Fruit fly (Drosophila melanogaster) whole organism, pupa: Measurements from ENCODE around the gene CG14907.
A peak's percentile ranks its signal among the peaks of the same experiment; 100 is the strongest.

Experiments
- CG10348 ChIP-seq: fragments of 200-800 bp; sonication (Bioruptor generic); IDR thresholded peaks from 2 replicates; pipeline ENCODE4 v1.3.6; 2022; ENCODE audit warnings: missing biosample characterization, missing genetic modification characterization
- CG12605 ChIP-seq: fragments of 200-800 bp; sonication (Bioruptor generic); IDR thresholded peaks from 2 replicates; pipeline ENCODE4 v1.3.6; 2022; ENCODE audit warnings: missing biosample characterization, missing genetic modification characterization
- CG13204 ChIP-seq: fragments of 200-800 bp; sonication (Bioruptor generic); optimal IDR thresholded peaks from 2 replicates; lab custom pipeline; 2018; ENCODE audit warnings: missing biosample characterization, mild to moderate bottlenecking, missing genetic modification characterization, moderate library complexity
- CG14655 ChIP-seq: fragments of 200-800 bp; sonication (Bioruptor generic); optimal IDR thresholded peaks from 3 replicates; lab custom pipeline; 2017; ENCODE audit warnings: mild to moderate bottlenecking, missing biosample characterization, missing genetic modification reagents, missing genetic modification characterization
- CG15710 ChIP-seq: fragments of 200-800 bp; sonication (Bioruptor generic); optimal IDR thresholded peaks from 2 replicates; lab custom pipeline; 2018; ENCODE audit warnings: missing biosample characterization, mild to moderate bottlenecking, missing genetic modification characterization, moderate library complexity
- CG17806 ChIP-seq: fragments of 200-800 bp; sonication (Bioruptor generic); optimal IDR thresholded peaks from 2 replicates; lab custom pipeline; 2018; ENCODE audit warnings: missing biosample characterization, mild to moderate bottlenecking, missing genetic modification characterization, moderate library complexity
- CG32121 ChIP-seq: fragments of 200-800 bp; sonication (Bioruptor generic); IDR thresholded peaks from 2 replicates; pipeline ENCODE4 v1.3.6; 2022; ENCODE audit warnings: missing biosample characterization, missing genetic modification characterization
- CG34367 ChIP-seq: fragments of 200-800 bp; sonication (Bioruptor generic); optimal IDR thresholded peaks from 2 replicates; lab custom pipeline; 2018; ENCODE audit warnings: missing biosample characterization, mild to moderate bottlenecking, missing genetic modification characterization
- CG4496 ChIP-seq: fragments of 200-800 bp; sonication (Bioruptor generic); IDR thresholded peaks from 3 replicates; pipeline ENCODE4 v1.3.6; 2022; ENCODE audit warnings: missing biosample characterization, missing genetic modification characterization
- CG8159 ChIP-seq: fragments of 200-800 bp; sonication (Bioruptor generic); optimal IDR thresholded peaks from 3 replicates; lab custom pipeline; 2018; ENCODE audit warnings: missing biosample characterization, mild to moderate bottlenecking, missing genetic modification characterization, moderate library complexity
- CG8301 ChIP-seq: fragments of 200-800 bp; sonication (Bioruptor generic); optimal IDR thresholded peaks from 2 replicates; lab custom pipeline; 2018; ENCODE audit warnings: missing biosample characterization, mild to moderate bottlenecking, missing genetic modification characterization
- CG9948 ChIP-seq: fragments of 200-800 bp; sonication (Bioruptor generic); optimal IDR thresholded peaks from 2 replicates; lab custom pipeline; 2018; ENCODE audit warnings: missing biosample characterization, mild to moderate bottlenecking, missing genetic modification characterization, moderate library complexity
- D1 ChIP-seq: fragments of 200-800 bp; sonication (Bioruptor generic); optimal IDR thresholded peaks from 2 replicates; lab custom pipeline; 2018; ENCODE audit warnings: missing biosample characterization, mild to moderate bottlenecking, missing genetic modification characterization, moderate library complexity
- EcR ChIP-seq: fragments of 200-800 bp; sonication (Bioruptor generic); optimal IDR thresholded peaks from 3 replicates; lab custom pipeline; 2019; ENCODE audit warnings: missing biosample characterization, missing genetic modification characterization, mild to moderate bottlenecking, moderate library complexity, missing genetic modification reagents
- Ets98B ChIP-seq: fragments of 200-800 bp; sonication (Bioruptor generic); IDR thresholded peaks from 2 replicates; pipeline ENCODE4 v1.3.6; 2022; ENCODE audit warnings: missing biosample characterization, missing genetic modification characterization
- Pif1A ChIP-seq: fragments of 200-800 bp; sonication (Bioruptor generic); optimal IDR thresholded peaks from 3 replicates; lab custom pipeline; 2016; ENCODE audit warnings: missing biosample characterization, missing genetic modification characterization
- Pif1B ChIP-seq: fragments of 200-800 bp; sonication (Bioruptor generic); optimal IDR thresholded peaks from 3 replicates; lab custom pipeline; 2016; ENCODE audit warnings: missing biosample characterization, missing genetic modification characterization
- Snoo ChIP-seq: fragments of 200-800 bp; sonication (Bioruptor generic); optimal IDR thresholded peaks from 3 replicates; lab custom pipeline; 2017; ENCODE audit warnings: missing biosample characterization, mild to moderate bottlenecking, missing genetic modification characterization, inconsistent platforms
- fd96Ca ChIP-seq: fragments of 200-800 bp; sonication (Bioruptor generic); IDR thresholded peaks from 3 replicates; pipeline ENCODE4 v1.3.6; 2022; ENCODE audit warnings: missing biosample characterization, missing genetic modification characterization
- gl ChIP-seq: fragments of 200-800 bp; sonication (Bioruptor generic); optimal IDR thresholded peaks from 2 replicates; lab custom pipeline; 2018; ENCODE audit warnings: missing biosample characterization, mild to moderate bottlenecking, missing genetic modification characterization
- rn ChIP-seq: fragments of 200-800 bp; sonication (Bioruptor generic); IDR thresholded peaks from 2 replicates; pipeline ENCODE4 v1.3.6; 2022; ENCODE audit warnings: missing biosample characterization, missing genetic modification characterization

The CG14907 gene

DNA sequence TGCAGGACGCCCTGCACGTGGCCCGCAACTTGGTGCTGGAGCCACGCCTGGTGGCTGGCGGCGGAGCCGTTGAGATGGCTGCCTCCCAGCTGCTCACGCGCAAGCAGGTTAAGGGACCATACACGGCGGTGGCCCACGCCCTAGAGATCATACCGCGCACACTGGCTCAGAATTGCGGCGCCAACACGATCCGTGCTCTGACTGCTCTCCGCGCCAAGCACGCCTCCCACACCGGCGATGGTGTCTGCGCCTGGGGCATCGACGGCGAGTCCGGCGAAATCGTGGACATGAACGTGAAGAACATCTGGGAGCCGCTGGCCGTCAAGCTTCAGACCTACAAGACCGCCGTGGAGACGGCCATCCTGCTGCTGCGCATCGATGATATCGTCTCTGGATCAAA lies 2.8 kb downstream of the CG14907 start:
- no peak for TF ChIP-seq CG12605
- no peak for TF ChIP-seq CG14655 (GFP tag; lab: Kevin White, UChicago)
- TF ChIP-seq CG4496 (GFP tag; lab: Robert Waterston, UW): no peak
- TF ChIP-seq Snoo: no peak
- TF ChIP-seq CG8159 (tag; lab: Kevin White, UChicago): no peak
- no peak for TF ChIP-seq Pif1B
- no peak for TF ChIP-seq EcR (GFP tag; lab: Kevin White, UChicago)
- no peak for TF ChIP-seq CG15710 (tag; lab: Kevin White, UChicago)
- no peak for TF ChIP-seq Ets98B
- TF ChIP-seq gl (tag; lab: Kevin White, UChicago): no peak
- TF ChIP-seq CG10348: no peak
- TF ChIP-seq CG17806 (tag; lab: Kevin White, UChicago): no peak
- TF ChIP-seq, all 21 proteins: peak for 0

DNA sequence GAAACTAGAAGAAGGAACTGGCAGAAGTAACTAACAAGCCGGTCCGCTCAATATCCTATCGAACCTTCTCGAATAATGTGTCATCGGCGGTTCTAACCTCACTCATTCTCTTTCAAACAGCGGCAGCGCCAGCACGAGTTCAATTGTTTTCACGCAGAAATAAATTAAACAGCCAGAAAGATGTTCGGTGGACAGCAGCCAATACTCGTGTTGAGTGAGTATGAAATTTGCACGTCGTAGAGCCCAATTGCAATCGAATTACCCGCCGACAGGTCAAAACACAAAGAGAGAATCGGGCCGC lies 4.5 kb downstream of the CG14907 start:
- TF ChIP-seq Snoo: no peak

DNA sequence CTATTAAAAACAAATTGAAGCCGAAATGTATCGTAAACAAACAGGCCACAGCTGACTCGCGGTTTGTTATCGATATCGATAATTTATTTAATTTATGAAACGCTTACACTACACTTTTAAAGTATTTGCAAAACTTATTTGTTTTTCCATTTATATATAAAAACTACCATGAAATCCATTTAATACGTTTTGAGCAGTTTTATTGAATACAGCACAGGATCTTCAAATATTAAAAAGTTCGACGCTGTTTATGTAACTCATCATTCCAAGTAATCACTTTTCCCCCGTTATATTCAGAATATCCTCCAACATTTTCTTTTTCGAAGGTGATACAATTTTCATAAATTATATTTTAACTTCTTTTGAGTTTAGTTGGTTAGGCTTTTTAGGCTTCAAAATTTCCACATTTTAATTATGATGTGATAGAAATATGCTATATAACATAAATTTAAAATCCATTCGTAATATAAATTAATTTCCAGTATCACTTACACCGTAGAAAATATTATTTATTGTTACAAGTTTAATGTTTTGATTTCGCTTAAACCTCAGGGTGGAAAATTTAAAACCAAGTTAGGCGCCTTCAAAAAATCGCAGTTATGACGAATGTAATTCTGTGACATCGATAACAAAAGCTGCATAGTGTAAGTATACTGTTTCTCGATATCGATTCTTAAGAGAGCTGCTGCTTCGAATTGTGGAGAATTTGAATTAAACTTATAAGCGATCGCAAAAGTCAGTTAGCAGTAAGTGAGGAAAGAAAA lies 5.0 kb downstream of the CG14907 start, which contains the start of the genes CG10324 and CCT3:
TSS of gene CG10324 (minus strand) at position 53 of the 764 bp plus-strand sequence.
TSS of gene CCT3 (plus strand) at position 654 of the 764 bp plus-strand sequence.
- TF ChIP-seq CG8301 (no peak), Pif1B (no peak), Pif1A (GFP tag; lab: Kevin White, UChicago) (no peak), CG34367 (tag; lab: Kevin White, UChicago) (peak; percentile 54), CG12605 (no peak; the same call in 1 of the 2 replicates), CG10348 (no peak), Ets98B (peak; percentile 63; the same call in 1 of the 2 replicates), Snoo (peak; percentile 37), gl (tag; lab: Kevin White, UChicago) (no peak), CG32121 (GFP tag; lab: Robert Waterston, UW) (peak; percentile 59; the same call in 1 of the 2 replicates), CG8159 (tag; lab: Kevin White, UChicago) (no peak), fd96Ca (GFP tag; lab: Robert Waterston, UW) (no peak), CG15710 (tag; lab: Kevin White, UChicago) (peak; percentile 67), EcR (GFP tag; lab: Kevin White, UChicago) (no peak), CG4496 (GFP tag; lab: Robert Waterston, UW) (peak; percentile 77; the same call in 2 of the 3 replicates), CG9948 (tag; lab: Kevin White, UChicago) (peak; percentile 64), rn (no peak), D1 (tag; lab: Kevin White, UChicago) (no peak), CG17806 (tag; lab: Kevin White, UChicago) (peak; percentile 42), CG14655 (GFP tag; lab: Kevin White, UChicago) (no peak), CG13204 (GFP tag; lab: Kevin White, UChicago) (no peak)

DNA sequence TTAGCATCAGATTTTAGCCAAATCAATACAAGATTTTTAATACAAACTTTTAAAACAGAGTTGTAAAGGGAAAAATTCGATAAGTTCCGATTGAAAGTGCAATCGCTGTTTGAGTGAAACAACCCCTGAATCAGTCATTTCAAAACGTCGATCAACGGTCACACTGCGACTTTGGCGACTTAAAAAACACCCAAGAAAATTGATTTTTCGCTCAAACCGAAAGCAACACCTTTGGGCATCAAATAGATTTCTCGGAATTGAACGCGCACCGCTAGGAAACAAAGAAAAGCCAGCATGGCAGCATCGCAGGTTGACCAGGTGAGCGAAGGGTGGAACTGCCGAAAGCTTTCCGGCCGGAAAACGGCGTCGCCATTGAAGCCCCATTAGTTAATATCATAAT lies 8.5 kb downstream of the CG14907 start, which contains the start of gene Arl6IP1:
TSS of gene Arl6IP1 (plus strand) at position 15 of the 400 bp plus-strand sequence.
- TF ChIP-seq D1 (tag; lab: Kevin White, UChicago) (no peak), Pif1A (GFP tag; lab: Kevin White, UChicago) (no peak), CG13204 (GFP tag; lab: Kevin White, UChicago) (no peak)
- TF ChIP-seq, all 21 proteins: peak for 0

DNA sequence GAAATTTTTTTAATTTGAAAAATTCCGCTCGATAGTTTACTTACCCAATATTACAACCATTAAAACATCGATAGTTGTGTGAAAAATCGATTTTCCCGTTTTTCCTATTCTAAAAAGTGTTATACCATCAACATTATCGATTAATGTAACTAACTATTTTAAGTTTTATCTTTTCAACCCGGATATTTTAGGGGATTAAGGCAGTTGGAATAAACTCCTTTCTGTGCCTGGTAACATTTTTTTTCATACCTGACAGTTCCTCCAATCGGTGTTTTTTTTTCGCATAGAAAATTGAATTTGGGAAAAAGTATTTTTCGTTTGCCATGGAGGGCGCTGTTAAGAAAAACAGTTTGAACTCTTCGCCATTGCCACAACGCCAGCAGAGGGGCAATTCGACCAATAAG lies 12.1 kb downstream of the CG14907 start, which contains the start of gene nonA-l:
TSS of gene nonA-l (plus strand) at position 201 of the 404 bp plus-strand sequence.
- TF ChIP-seq CG4496 (GFP tag; lab: Robert Waterston, UW) (no peak), Pif1A (GFP tag; lab: Kevin White, UChicago) (no peak), Pif1B (no peak), EcR (GFP tag; lab: Kevin White, UChicago) (no peak), CG10348 (no peak), gl (tag; lab: Kevin White, UChicago) (no peak), Snoo (no peak), Ets98B (no peak), CG12605 (no peak), CG9948 (tag; lab: Kevin White, UChicago) (no peak), D1 (tag; lab: Kevin White, UChicago) (no peak), rn (no peak), CG14655 (GFP tag; lab: Kevin White, UChicago) (no peak), CG8301 (no peak), CG17806 (tag; lab: Kevin White, UChicago) (no peak)

DNA sequence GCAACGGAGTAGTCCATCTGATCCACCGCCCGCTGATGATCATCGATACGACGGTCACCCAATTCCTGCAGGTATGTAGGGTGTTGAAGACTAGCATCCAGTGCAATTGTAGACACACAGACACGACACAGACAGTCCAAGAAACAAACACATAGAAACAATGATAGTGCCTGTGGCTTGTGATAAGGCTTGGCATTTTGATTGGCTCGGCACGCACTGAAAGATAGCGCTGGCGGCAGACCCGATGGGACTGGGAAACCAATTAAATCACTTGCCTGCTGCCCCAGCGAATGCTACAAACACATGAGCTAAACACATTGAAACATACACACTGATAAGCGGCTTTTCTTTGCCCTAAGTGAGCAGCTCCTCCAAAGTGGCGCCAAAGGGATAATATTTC lies 19.4 kb downstream of the CG14907 start:
- TF ChIP-seq fd96Ca (GFP tag; lab: Robert Waterston, UW): no peak
- no peak for TF ChIP-seq D1 (tag; lab: Kevin White, UChicago)
- TF ChIP-seq CG14655 (GFP tag; lab: Kevin White, UChicago): no peak
- no peak for TF ChIP-seq CG8159 (tag; lab: Kevin White, UChicago)
- TF ChIP-seq CG8301: no peak
- TF ChIP-seq Pif1A (GFP tag; lab: Kevin White, UChicago): no peak
- TF ChIP-seq CG17806 (tag; lab: Kevin White, UChicago): no peak
- no peak for TF ChIP-seq CG34367 (tag; lab: Kevin White, UChicago)
- TF ChIP-seq Snoo: no peak
- TF ChIP-seq CG15710 (tag; lab: Kevin White, UChicago): no peak
- no peak for TF ChIP-seq CG12605
- no peak for TF ChIP-seq CG10348
- TF ChIP-seq Ets98B: no peak
- no peak for TF ChIP-seq gl (tag; lab: Kevin White, UChicago)
- no peak for TF ChIP-seq rn
- no peak for TF ChIP-seq Pif1B
- TF ChIP-seq CG4496 (GFP tag; lab: Robert Waterston, UW): no peak
- no peak for TF ChIP-seq EcR (GFP tag; lab: Kevin White, UChicago)
